Worm (Caenorhabditis elegans) whole organism, midembryonic: ENCODE results near the gene degl-2.

Source experiments
- T22C8.4 ChIP-seq: fragments of 200-800 bp; sonication (Bioruptor generic); IDR thresholded peaks from 2 replicates; pipeline ENCODE4 v1.3.6; 2022; ENCODE audit warnings: missing genetic modification characterization, missing compliant biosample characterization
- flt-1 ChIP-seq: fragments of 200-800 bp; sonication (Bioruptor generic); IDR thresholded peaks from 2 replicates; pipeline ENCODE4 v1.3.6; 2022; ENCODE audit warnings: missing genetic modification characterization, missing compliant biosample characterization
- klf-2 ChIP-seq: fragments of 200-800 bp; sonication (Bioruptor generic); conservative IDR thresholded peaks from 2 replicates; pipeline ENCODE4 v1.3.6; 2022; ENCODE audit warnings: missing genetic modification reagents, missing genetic modification characterization, missing compliant biosample characterization
- med-1 ChIP-seq: sonication (generic microtip); optimal IDR thresholded peaks from 2 replicates; lab custom pipeline; 2017; ENCODE audit warnings: missing genetic modification characterization, mild to moderate bottlenecking, missing compliant biosample characterization, antibody characterized with exemption, missing genetic modification reagents; ENCODE audit not compliant: insufficient read depth
- ref-1 ChIP-seq: fragments of 200-800 bp; sonication (Bioruptor generic); conservative IDR thresholded peaks from 2 replicates; pipeline ENCODE4 v1.3.6; 2022; ENCODE audit warnings: missing genetic modification reagents, missing genetic modification characterization, missing compliant biosample characterization
- tab-1 ChIP-seq: fragments of 200-800 bp; sonication (Bioruptor generic); IDR thresholded peaks from 2 replicates; pipeline ENCODE4 v1.3.6; 2022; ENCODE audit warnings: missing genetic modification characterization, missing compliant biosample characterization
- ztf-23 ChIP-seq: fragments of 200-800 bp; sonication (Bioruptor generic); IDR thresholded peaks from 2 replicates; pipeline ENCODE4 v1.3.6; 2022; ENCODE audit warnings: missing genetic modification reagents, missing genetic modification characterization, missing compliant biosample characterization
- ztf-29 ChIP-seq: fragments of 200-800 bp; sonication (Bioruptor generic); IDR thresholded peaks from 2 replicates; pipeline ENCODE4 v1.3.6; 2022; ENCODE audit warnings: missing genetic modification reagents, missing genetic modification characterization, missing compliant biosample characterization

ce11 chrIV:9624275-9624674 lies 19.0 kb upstream of the degl-2 start, which contains the start of gene W09C2.8:
- TF ChIP-seq flt-1 (no peak), ztf-29 (no peak), klf-2 (GFP tag; lab: Robert Waterston, UW) (no peak), T22C8.4 (GFP tag; lab: Robert Waterston, UW) (no peak), med-1 (GFP tag; lab: Kevin White, UChicago) (no peak), ztf-23 (GFP tag; lab: Robert Waterston, UW) (no peak), ref-1 (GFP tag; lab: Robert Waterston, UW) (no peak), tab-1 (GFP tag; lab: Robert Waterston, UW) (no peak)
